Fruit fly (Drosophila melanogaster) whole organism, embryonic: Measurements from ENCODE around the gene CG34462.

Source experiments
- Bdp1 ChIP-seq: fragments of 200-800 bp; sonication (Bioruptor generic); optimal IDR thresholded peaks from 3 replicates; lab custom pipeline; 2016; ENCODE audit warnings: missing biosample characterization, missing genetic modification characterization
- Bgb ChIP-seq: fragments of 200-800 bp; sonication (Bioruptor generic); IDR thresholded peaks from 2 replicates; pipeline ENCODE4 v1.3.6; 2022; ENCODE audit warnings: missing biosample characterization, missing genetic modification characterization; ENCODE audit not compliant: partially characterized antibody
- CG3726 ChIP-seq: fragments of 200-800 bp; sonication (Bioruptor generic); IDR thresholded peaks from 3 replicates; pipeline ENCODE4, ENCODE4 v1.3.6; 2022; ENCODE audit warnings: missing biosample characterization, missing genetic modification characterization
- CG9609 ChIP-seq: fragments of 200-800 bp; sonication (Bioruptor generic); optimal IDR thresholded peaks from 3 replicates; lab custom pipeline; 2016; ENCODE audit warnings: missing biosample characterization, missing genetic modification characterization
- Dek ChIP-seq: fragments of 200-800 bp; sonication (Bioruptor generic); optimal IDR thresholded peaks from 3 replicates; lab custom pipeline; 2019; ENCODE audit warnings: missing biosample characterization, mild to moderate bottlenecking, missing genetic modification characterization, moderate library complexity
- Ets97D ChIP-seq: fragments of 200-800 bp; sonication (Bioruptor generic); optimal IDR thresholded peaks from 3 replicates; lab custom pipeline; 2016; ENCODE audit warnings: missing biosample characterization, missing genetic modification characterization
- Meics ChIP-seq: fragments of 200-800 bp; sonication (Bioruptor generic); optimal IDR thresholded peaks from 2 replicates; lab custom pipeline; 2017; ENCODE audit warnings: missing biosample characterization, mild to moderate bottlenecking, missing genetic modification characterization
- maf-S ChIP-seq: fragments of 200-800 bp; sonication (Bioruptor generic); optimal IDR thresholded peaks from 2 replicates; lab custom pipeline; 2016; ENCODE audit warnings: missing biosample characterization, missing genetic modification characterization
- pfk ChIP-seq: fragments of 200-800 bp; sonication (Bioruptor generic); optimal IDR thresholded peaks from 2 replicates; lab custom pipeline; 2018; ENCODE audit warnings: missing biosample characterization, mild to moderate bottlenecking, missing genetic modification characterization, moderate library complexity
- pho ChIP-seq: fragments of 200-800 bp; sonication (Bioruptor generic); optimal IDR thresholded peaks from 2 replicates; lab custom pipeline; 2016; ENCODE audit warnings: missing biosample characterization, missing genetic modification characterization

dm6 chr3L:8363266-8363665, 34.9 kb downstream of the CG34462 start:
- TF ChIP-seq pho (GFP tag; lab: Kevin White, UChicago) (no peak), Dek (tag; lab: Kevin White, UChicago) (no peak), CG9609 (no peak), maf-S (GFP tag; lab: Kevin White, UChicago) (no peak), CG3726 (GFP tag; lab: Robert Waterston, UW) (no peak), Meics (GFP tag; lab: Kevin White, UChicago) (no peak), pfk (GFP tag; lab: Kevin White, UChicago) (no peak), Bgb (GFP tag; lab: Robert Waterston, UW) (no peak), Ets97D (GFP tag; lab: Kevin White, UChicago) (no peak), Bdp1 (no peak)
